Fruit fly (Drosophila melanogaster) whole organism, wandering third instar larva: ENCODE data around the gene CG43402.

Source experiments
- CG32264 ChIP-seq: fragments of 200-800 bp; sonication (Bioruptor generic); optimal IDR thresholded peaks from 2 replicates; lab custom pipeline; 2016; ENCODE audit warnings: missing biosample characterization, missing genetic modification characterization
- CG9705 ChIP-seq: fragments of 200-800 bp; sonication (Bioruptor generic); optimal IDR thresholded peaks from 2 replicates; lab custom pipeline; 2018; ENCODE audit warnings: missing biosample characterization, mild to moderate bottlenecking, missing genetic modification characterization
- CrebA ChIP-seq: fragments of 200-800 bp; sonication (Bioruptor generic); optimal IDR thresholded peaks from 2 replicates; lab custom pipeline; 2016; ENCODE audit warnings: missing biosample characterization, mild to moderate bottlenecking, missing genetic modification characterization, borderline replicate concordance
- Dif ChIP-seq: fragments of 200-275, 200-300 bp; sonication (Bioruptor generic); optimal IDR thresholded peaks from 2 replicates; lab custom pipeline; 2018; ENCODE audit warnings: missing biosample characterization, missing genetic modification characterization; ENCODE audit not compliant: partially characterized antibody
- HLH106 ChIP-seq: fragments of 200-800 bp; optimal IDR thresholded peaks from 3 replicates; lab custom pipeline; 2019; ENCODE audit warnings: missing biosample characterization, mild to moderate bottlenecking, missing genetic modification characterization, moderate library complexity
- Hnf4 ChIP-seq: fragments of 200-800 bp; sonication (Bioruptor generic); optimal IDR thresholded peaks from 2 replicates; lab custom pipeline; 2016; ENCODE audit warnings: missing biosample characterization, mild to moderate bottlenecking, missing genetic modification characterization
- Hr78 ChIP-seq: fragments of >200 bp; optimal IDR thresholded peaks from 2 replicates; lab custom pipeline; 2017; ENCODE audit warnings: missing biosample characterization, missing genetic modification characterization
- Hr83 ChIP-seq: fragments of 200-300 bp; sonication (Bioruptor generic); optimal IDR thresholded peaks from 2 replicates; lab custom pipeline; 2016; ENCODE audit warnings: missing biosample characterization, mild to moderate bottlenecking, missing genetic modification characterization, moderate library complexity; ENCODE audit not compliant: poor library complexity, severe bottlenecking
- Jra ChIP-seq: sonication (Bioruptor generic); optimal IDR thresholded peaks from 2 replicates; lab custom pipeline; 2016; ENCODE audit warnings: missing biosample characterization, missing genetic modification characterization
- Mio ChIP-seq: sonication (Bioruptor generic); optimal IDR thresholded peaks from 2 replicates; lab custom pipeline; 2016; ENCODE audit warnings: missing biosample characterization, missing genetic modification characterization
- Myc ChIP-seq: fragments of >200 bp; optimal IDR thresholded peaks from 2 replicates; lab custom pipeline; 2017
- OdsH ChIP-seq: fragments of 200-800 bp; sonication (Bioruptor generic); optimal IDR thresholded peaks from 2 replicates; lab custom pipeline; 2016; ENCODE audit warnings: missing biosample characterization, mild to moderate bottlenecking, missing genetic modification characterization
- Rel ChIP-seq, 2 experiments: fragments of 200-800 bp; sonication (Bioruptor generic) in 1 of 2; optimal IDR thresholded peaks; 2 replicates in 1 of 2; 3 replicates in 1 of 2; lab custom pipeline; 2016 to 2019; ENCODE audit warnings: mild to moderate bottlenecking in 2 of 2, missing biosample characterization in 2 of 2, missing genetic modification characterization in 2 of 2, moderate library complexity in 1 of 2
- Sp1 ChIP-seq: fragments of 200-800 bp; sonication (Bioruptor generic); optimal IDR thresholded peaks from 3 replicates; lab custom pipeline; 2019; ENCODE audit warnings: missing biosample characterization, mild to moderate bottlenecking, missing genetic modification characterization, moderate library complexity
- Vsx2 ChIP-seq: fragments of 200-300, 225-300 bp; sonication (Bioruptor generic); optimal IDR thresholded peaks from 2 replicates; lab custom pipeline; 2018; ENCODE audit warnings: missing biosample characterization, missing genetic modification characterization; ENCODE audit not compliant: partially characterized antibody
- br ChIP-seq: fragments of 200-800 bp; sonication (Bioruptor generic); optimal IDR thresholded peaks from 2 replicates; lab custom pipeline; 2016; ENCODE audit warnings: missing biosample characterization, missing genetic modification characterization
- brk ChIP-seq: fragments of 200-800 bp; sonication (Bioruptor generic); optimal IDR thresholded peaks from 2 replicates; lab custom pipeline; 2016; ENCODE audit warnings: missing biosample characterization, mild to moderate bottlenecking, missing genetic modification characterization
- dl ChIP-seq, 2 experiments: fragments of 175-275, 200-275 bp in 1 of 2; fragments of 200-275 bp in 1 of 2; sonication (Bioruptor generic); optimal IDR thresholded peaks; lab custom pipeline; 2018; ENCODE audit warnings: mild to moderate bottlenecking in 2 of 2, missing biosample characterization in 2 of 2, missing genetic modification characterization in 2 of 2, moderate library complexity in 2 of 2; ENCODE audit not compliant: partially characterized antibody in 2 of 2, insufficient read depth in 1 of 2
- dmrt93B ChIP-seq: fragments of 200-800 bp; sonication (Bioruptor generic); optimal IDR thresholded peaks from 2 replicates; lab custom pipeline; 2018; ENCODE audit warnings: missing biosample characterization, mild to moderate bottlenecking, missing genetic modification characterization
- dsf ChIP-seq: sonication (Bioruptor generic); optimal IDR thresholded peaks from 2 replicates; lab custom pipeline; 2016; ENCODE audit warnings: missing biosample characterization, missing genetic modification characterization, borderline replicate concordance
- ey ChIP-seq: fragments of 200-800 bp; sonication (Bioruptor generic); optimal IDR thresholded peaks from 2 replicates; lab custom pipeline; 2016; ENCODE audit warnings: missing biosample characterization, missing genetic modification characterization
- foxo ChIP-seq, 2 experiments: fragments of 200-800 bp; sonication (Bioruptor generic); optimal IDR thresholded peaks; 2 replicates in 1 of 2; 3 replicates in 1 of 2; lab custom pipeline; 2016 to 2017; ENCODE audit warnings: missing biosample characterization in 2 of 2, missing genetic modification characterization in 2 of 2
- fru ChIP-seq: fragments of 200-800 bp; sonication (Bioruptor generic); optimal IDR thresholded peaks from 3 replicates; lab custom pipeline; 2016; ENCODE audit warnings: missing biosample characterization, mild to moderate bottlenecking, missing genetic modification characterization
- h ChIP-seq: fragments of 200-800 bp; sonication (Bioruptor generic); optimal IDR thresholded peaks from 3 replicates; lab custom pipeline; 2016; ENCODE audit warnings: missing biosample characterization, mild to moderate bottlenecking, missing genetic modification characterization
- jim ChIP-seq: fragments of 175-275, 200-325 bp; sonication (Bioruptor generic); optimal IDR thresholded peaks from 2 replicates; lab custom pipeline; 2016; ENCODE audit warnings: missing biosample characterization, mild to moderate bottlenecking, missing genetic modification characterization
- pan ChIP-seq: fragments of >200 bp; optimal IDR thresholded peaks from 2 replicates; lab custom pipeline; 2017
- psq ChIP-seq: fragments of 200-800 bp; sonication (Bioruptor generic); optimal IDR thresholded peaks from 3 replicates; lab custom pipeline; 2017; ENCODE audit warnings: missing biosample characterization, mild to moderate bottlenecking, missing genetic modification characterization, moderate library complexity
- rgr ChIP-seq: fragments of 200-800 bp; sonication (Bioruptor generic); optimal IDR thresholded peaks from 3 replicates; lab custom pipeline; 2016; ENCODE audit warnings: missing biosample characterization, mild to moderate bottlenecking, missing genetic modification characterization
- sage ChIP-seq: fragments of 200-800 bp; sonication (Bioruptor generic); optimal IDR thresholded peaks from 2 replicates; lab custom pipeline; 2016; ENCODE audit warnings: missing biosample characterization, mild to moderate bottlenecking, missing genetic modification characterization
- sv ChIP-seq: fragments of 200-800 bp; sonication (Bioruptor generic); optimal IDR thresholded peaks from 3 replicates; lab custom pipeline; 2016; ENCODE audit warnings: missing biosample characterization, missing genetic modification characterization
- tai ChIP-seq: sonication (Bioruptor generic); optimal IDR thresholded peaks from 2 replicates; lab custom pipeline; 2016; ENCODE audit warnings: missing biosample characterization, missing genetic modification characterization
- usp ChIP-seq: fragments of >200 bp; optimal IDR thresholded peaks from 2 replicates; lab custom pipeline; 2017; ENCODE audit warnings: missing biosample characterization, missing genetic modification characterization
- woc ChIP-seq: sonication (Bioruptor generic); optimal IDR thresholded peaks from 2 replicates; lab custom pipeline; 2016; ENCODE audit warnings: missing biosample characterization, mild to moderate bottlenecking, missing genetic modification characterization

CG43402 gene

DNA sequence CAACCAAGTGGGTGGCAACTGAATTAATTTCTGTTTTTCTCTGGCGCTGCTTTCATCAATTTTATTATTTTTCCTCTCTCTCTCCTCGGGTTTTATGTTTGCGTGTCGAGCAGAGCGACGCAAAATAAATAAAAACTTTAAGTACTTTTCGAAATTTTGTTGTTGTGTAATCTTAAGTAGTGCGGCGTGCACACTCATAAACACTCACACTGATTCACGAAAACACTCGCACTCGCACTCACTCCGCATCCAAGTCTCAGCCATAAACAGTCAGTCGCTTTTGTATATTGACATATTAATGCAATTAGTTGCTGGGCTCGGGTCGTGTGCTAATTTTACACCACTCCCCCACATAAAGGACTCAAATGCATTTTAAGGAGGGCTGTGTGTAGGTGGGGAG, 7.5 kb upstream of the CG43402 start:
- TF ChIP-seq dl (GFP tag; optimal IDR thresholded peaks at IDR 0.05; lab: Kevin White, UChicago; ENCODE audit: insufficient read depth in 1 of 2, partially characterized antibody in 2 of 2) (no peak), Mio (no peak), br (no peak), Dif (no peak), HLH106 (tag; lab: Kevin White, UChicago) (no peak), CG9705 (no peak), CG32264 (GFP tag; lab: Kevin White, UChicago) (no peak), fru (GFP tag; lab: Kevin White, UChicago) (no peak), foxo (GFP tag; optimal IDR thresholded peaks at IDR 0.05; lab: Kevin White, UChicago) (no peak), Myc (lab: Kevin White, UChicago) (no peak), brk (GFP tag; lab: Kevin White, UChicago) (no peak), Rel (GFP tag; optimal IDR thresholded peaks at IDR 0.05; lab: Kevin White, UChicago) (no peak), Rel (tag; optimal IDR thresholded peaks at IDR 0.05; lab: Kevin White, UChicago) (no peak), sage (GFP tag; lab: Kevin White, UChicago) (no peak)

DNA sequence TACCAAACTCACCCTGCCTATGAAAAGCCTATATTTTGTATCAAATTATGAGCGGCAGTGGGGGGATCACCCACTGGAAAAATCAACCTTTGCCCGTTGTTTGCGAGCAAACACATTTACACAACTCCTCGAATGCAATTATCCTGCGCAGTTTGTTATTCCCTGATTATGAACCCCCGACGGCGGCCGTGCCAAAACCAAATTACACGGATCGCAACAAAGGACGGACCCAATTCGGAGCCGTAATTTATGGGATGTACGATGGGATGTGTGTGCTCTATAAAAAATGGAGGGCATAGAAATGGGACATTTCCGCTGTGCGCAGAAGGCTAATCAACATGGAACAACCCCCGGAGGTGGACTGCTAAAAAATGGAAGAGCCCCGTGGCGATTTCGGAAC, 6.9 kb upstream of the CG43402 start:
- no peak for TF ChIP-seq dsf
- TF ChIP-seq br: no peak
- no peak for TF ChIP-seq tai (GFP tag; lab: Kevin White, UChicago)
- no peak for TF ChIP-seq fru (GFP tag; lab: Kevin White, UChicago)
- no peak for TF ChIP-seq h
- TF ChIP-seq Rel (GFP tag; optimal IDR thresholded peaks at IDR 0.05; lab: Kevin White, UChicago): no peak
- no peak for TF ChIP-seq Rel (tag; optimal IDR thresholded peaks at IDR 0.05; lab: Kevin White, UChicago)
- TF ChIP-seq pan: no peak
- no peak for TF ChIP-seq dl (GFP tag; optimal IDR thresholded peaks at IDR 0.05; lab: Kevin White, UChicago; ENCODE audit: insufficient read depth in 1 of 2, partially characterized antibody in 2 of 2)
- no peak for TF ChIP-seq Myc (lab: Kevin White, UChicago)
- no peak for TF ChIP-seq psq (GFP tag; lab: Kevin White, UChicago)
- TF ChIP-seq Vsx2 (GFP tag; lab: Kevin White, UChicago): no peak
- no peak for TF ChIP-seq jim (GFP tag; lab: Kevin White, UChicago)

- peak; percentile 22 for TF ChIP-seq woc (GFP tag; lab: Kevin White, UChicago)
- TF ChIP-seq Jra (GFP tag; lab: Kevin White, UChicago): no peak
- peak; percentile 26 for TF ChIP-seq psq (GFP tag; lab: Kevin White, UChicago)
- no peak for TF ChIP-seq Hr83 (GFP tag; lab: Kevin White, UChicago)
- TF ChIP-seq rgr (GFP tag; lab: Kevin White, UChicago): peak; percentile 28
- TF ChIP-seq Hr78: no peak
- peak; percentile 49 for TF ChIP-seq h
- peak; percentile 34 for TF ChIP-seq OdsH (GFP tag; lab: Kevin White, UChicago)
- TF ChIP-seq Hnf4 (GFP tag; lab: Kevin White, UChicago): peak; percentile 24
- TF ChIP-seq foxo (GFP tag; optimal IDR thresholded peaks at IDR 0.05; lab: Kevin White, UChicago): peak in 1 of 2 experiments; percentile 63
- TF ChIP-seq usp: no peak
- TF ChIP-seq Sp1 (GFP tag; lab: Kevin White, UChicago): peak; percentile 23
- no peak for TF ChIP-seq dl (GFP tag; optimal IDR thresholded peaks at IDR 0.05; lab: Kevin White, UChicago; ENCODE audit: insufficient read depth in 1 of 2, partially characterized antibody in 2 of 2)
- TF ChIP-seq CG9705: no peak
- no peak for TF ChIP-seq pan
- TF ChIP-seq CrebA (GFP tag; lab: Kevin White, UChicago): no peak
- no peak for TF ChIP-seq dmrt93B (GFP tag; lab: Kevin White, UChicago)
- TF ChIP-seq HLH106 (tag; lab: Kevin White, UChicago): peak; percentile 24
- TF ChIP-seq br: peak; percentile 40
- TF ChIP-seq Rel (GFP tag; optimal IDR thresholded peaks at IDR 0.05; lab: Kevin White, UChicago): no peak
- TF ChIP-seq Rel (tag; optimal IDR thresholded peaks at IDR 0.05; lab: Kevin White, UChicago): no peak
- TF ChIP-seq fru (GFP tag; lab: Kevin White, UChicago): peak; percentile 50
- peak; percentile 39 for TF ChIP-seq sv
- TF ChIP-seq ey (GFP tag; lab: Kevin White, UChicago): peak; percentile 48
- no peak for TF ChIP-seq dsf
- no peak for TF ChIP-seq Myc (lab: Kevin White, UChicago)
- TF ChIP-seq brk (GFP tag; lab: Kevin White, UChicago): no peak
Observed at dm6 chr2L:1439790-1440422, 2.5 kb upstream of the CG43402 start.
